Worm (Caenorhabditis elegans) whole organism, late embryonic: ENCODE results near the gene srxa-5.

Experiments used
- ahr-1 ChIP-seq: sonication (generic microtip); optimal IDR thresholded peaks from 2 replicates; lab custom pipeline; 2016; ENCODE audit warnings: missing genetic modification characterization, missing compliant biosample characterization
- ceh-34 ChIP-seq: sonication (generic microtip); optimal IDR thresholded peaks from 2 replicates; lab custom pipeline; 2016; ENCODE audit warnings: mild to moderate bottlenecking, missing genetic modification characterization, missing compliant biosample characterization
- ceh-9 ChIP-seq: sonication (generic microtip); optimal IDR thresholded peaks from 2 replicates; lab custom pipeline; 2016; ENCODE audit warnings: mild to moderate bottlenecking, missing genetic modification characterization, inconsistent platforms, missing compliant biosample characterization
- elt-4 ChIP-seq: sonication (generic microtip); optimal IDR thresholded peaks from 2 replicates; lab custom pipeline; 2016; ENCODE audit warnings: missing genetic modification characterization, missing compliant biosample characterization
- fkh-10 ChIP-seq: fragments of 150-350 bp; optimal IDR thresholded peaks from 2 replicates; lab custom pipeline; 2014; ENCODE audit warnings: missing biosample characterization, missing genetic modification reagents, missing genetic modification characterization
- hlh-30 ChIP-seq: sonication (generic microtip); optimal IDR thresholded peaks from 2 replicates; lab custom pipeline; 2017; ENCODE audit warnings: antibody characterized with exemption, missing genetic modification characterization, missing compliant biosample characterization; ENCODE audit not compliant: insufficient read depth
- pag-3 ChIP-seq: sonication (generic microtip); optimal IDR thresholded peaks from 2 replicates; lab custom pipeline; 2016; ENCODE audit warnings: missing compliant biosample characterization, missing genetic modification characterization, borderline replicate concordance
- sdc-2 ChIP-seq: sonication (generic microtip); optimal IDR thresholded peaks from 2 replicates; lab custom pipeline; 2016; ENCODE audit warnings: missing genotype, missing genetic modification characterization, missing compliant biosample characterization
- sox-4 ChIP-seq: sonication (generic microtip); optimal IDR thresholded peaks from 2 replicates; lab custom pipeline; 2017; ENCODE audit warnings: mild to moderate bottlenecking, missing genetic modification characterization, inconsistent platforms, missing compliant biosample characterization
- tbx-7 ChIP-seq: sonication (generic microtip); optimal IDR thresholded peaks from 2 replicates; lab custom pipeline; 2016; ENCODE audit warnings: missing genotype, missing genetic modification characterization, missing compliant biosample characterization
- unc-42 ChIP-seq: sonication (generic microtip); optimal IDR thresholded peaks from 2 replicates; lab custom pipeline; 2016; ENCODE audit warnings: missing genotype, missing genetic modification characterization, missing compliant biosample characterization

DNA sequence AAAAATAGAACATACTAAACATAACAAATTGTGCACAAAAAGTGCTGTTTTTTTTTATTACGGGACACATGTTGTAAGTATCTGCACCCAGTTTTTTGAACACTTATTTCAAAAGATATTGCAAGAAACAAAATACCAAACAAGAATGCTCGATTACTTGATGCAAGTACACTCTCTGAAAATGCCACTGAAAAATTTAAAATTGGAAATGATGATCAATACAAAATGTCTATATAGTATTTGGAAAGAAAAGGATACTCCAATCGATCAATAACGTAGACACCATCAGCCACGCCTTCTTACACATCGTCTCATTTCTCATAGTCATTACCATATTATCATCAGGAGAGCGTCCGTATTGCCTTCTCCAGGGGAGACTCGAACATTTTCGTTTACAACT lies 34.6 kb upstream of the srxa-5 start, which contains the start of gene sdz-15:
- TF ChIP-seq sdc-2 (tag; lab: Kevin White, UChicago) = no peak
- TF ChIP-seq pag-3 (tag; lab: Kevin White, UChicago) = no peak
- TF ChIP-seq fkh-10 = no peak
- no peak for TF ChIP-seq ceh-34 (tag; lab: Kevin White, UChicago)
- TF ChIP-seq elt-4 (tag; lab: Kevin White, UChicago) = no peak
- TF ChIP-seq unc-42 = no peak
- no peak for TF ChIP-seq tbx-7 (tag; lab: Kevin White, UChicago)
- no peak for TF ChIP-seq sox-4 (tag; lab: Kevin White, UChicago)
- no peak for TF ChIP-seq ceh-9 (tag; lab: Kevin White, UChicago)
- no peak for TF ChIP-seq hlh-30 (tag; lab: Kevin White, UChicago)
- no peak for TF ChIP-seq ahr-1 (tag; lab: Kevin White, UChicago)
